Worm (Caenorhabditis elegans) whole organism, young adult: Measurements from ENCODE around the gene set-27.

Experiments
- B0261.1 ChIP-seq: sonication (generic microtip); optimal IDR thresholded peaks from 2 replicates; lab custom pipeline; 2016; ENCODE audit warnings: mild to moderate bottlenecking, missing genetic modification characterization, moderate library complexity, missing compliant biosample characterization
- C06A6.2 ChIP-seq: fragments of 200-800 bp; sonication (Bioruptor generic); conservative IDR thresholded peaks from 2 replicates; pipeline ENCODE4 v1.3.6; 2022; ENCODE audit warnings: missing genetic modification characterization, missing compliant biosample characterization
- F22D6.2 ChIP-seq: sonication (generic microtip); optimal IDR thresholded peaks from 2 replicates; lab custom pipeline; 2016; ENCODE audit warnings: mild to moderate bottlenecking, missing genetic modification characterization, missing compliant biosample characterization
- F37B4.10 ChIP-seq: fragments of 200-800 bp; sonication (Bioruptor generic); IDR thresholded peaks from 2 replicates; pipeline ENCODE4 v1.3.6; 2022; ENCODE audit warnings: missing genetic modification characterization, missing compliant biosample characterization
- F39B2.1 ChIP-seq: fragments of 200-800 bp; sonication (Bioruptor generic); IDR thresholded peaks from 2 replicates; pipeline ENCODE4 v1.3.6; 2022; ENCODE audit warnings: missing genetic modification reagents, missing genetic modification characterization, missing compliant biosample characterization
- F55B11.4 ChIP-seq: sonication (generic microtip); optimal IDR thresholded peaks from 2 replicates; lab custom pipeline; 2016; ENCODE audit warnings: missing compliant biosample characterization, missing genetic modification characterization, borderline replicate concordance; ENCODE audit not compliant: insufficient read depth
- F57C9.4 ChIP-seq: sonication (generic microtip); optimal IDR thresholded peaks from 2 replicates; lab custom pipeline; 2017; ENCODE audit warnings: mild to moderate bottlenecking, missing genetic modification characterization, missing compliant biosample characterization
- Y53G8AR.9 ChIP-seq: fragments of 200-800 bp; sonication (Bioruptor generic); conservative IDR thresholded peaks from 2 replicates; pipeline ENCODE4 v1.3.6; 2022; ENCODE audit warnings: missing genetic modification reagents, missing genetic modification characterization, missing compliant biosample characterization
- Y95B8A.8 ChIP-seq: fragments of 200-800 bp; sonication (Bioruptor generic); IDR thresholded peaks from 2 replicates; pipeline ENCODE4 v1.3.6; 2022; ENCODE audit warnings: missing genetic modification reagents, missing genetic modification characterization, missing compliant biosample characterization
- atf-7 ChIP-seq: sonication (generic microtip); optimal IDR thresholded peaks from 2 replicates; lab custom pipeline; 2017; ENCODE audit warnings: mild to moderate bottlenecking, missing genetic modification characterization, missing compliant biosample characterization
- bed-1 ChIP-seq: fragments of 200-800 bp; sonication (Bioruptor generic); IDR thresholded peaks from 2 replicates; pipeline ENCODE4 v1.3.6; 2022; ENCODE audit warnings: missing genetic modification reagents, missing genetic modification characterization, missing compliant biosample characterization
- ccch-3 ChIP-seq: fragments of 200-800 bp; sonication (Bioruptor generic); optimal IDR thresholded peaks from 2 replicates; lab custom pipeline; 2018; ENCODE audit warnings: mild to moderate bottlenecking, missing genetic modification characterization, missing compliant biosample characterization
- cebp-1 ChIP-seq, 2 experiments: fragments of 200-800 bp in 1 of 2; sonication (Bioruptor generic) in 1 of 2; sonication (generic microtip) in 1 of 2; IDR thresholded peaks in 1 of 2; optimal IDR thresholded peaks in 1 of 2; 2 replicates each; pipeline versions ENCODE4 v1.3.6 to Lab custom; 2017 to 2022; ENCODE audit warnings: missing compliant biosample characterization in 2 of 2, missing genetic modification characterization in 2 of 2, mild to moderate bottlenecking in 1 of 2, missing genetic modification reagents in 1 of 2, moderate library complexity in 1 of 2
- cebp-2 ChIP-seq: fragments of 200-800 bp; sonication (Bioruptor generic); IDR thresholded peaks from 2 replicates; pipeline ENCODE4 v1.3.6; 2022; ENCODE audit warnings: missing genetic modification characterization, missing compliant biosample characterization
- ceh-100 ChIP-seq: fragments of 200-800 bp; sonication (Bioruptor generic); IDR thresholded peaks from 2 replicates; pipeline ENCODE4 v1.3.6; 2022; ENCODE audit warnings: missing genetic modification reagents, missing genetic modification characterization, missing compliant biosample characterization
- ceh-40 ChIP-seq: fragments of 200-800 bp; sonication (Bioruptor generic); IDR thresholded peaks from 2 replicates; pipeline ENCODE4 v1.3.6; 2022; ENCODE audit warnings: missing genetic modification characterization, missing compliant biosample characterization
- egrh-3 ChIP-seq: fragments of 200-800 bp; sonication (Bioruptor generic); IDR thresholded peaks from 2 replicates; pipeline ENCODE4 v1.3.6; 2022; ENCODE audit warnings: missing genetic modification reagents, missing genetic modification characterization, missing compliant biosample characterization
- ekl-4 ChIP-seq: fragments of 200-800 bp; sonication (Bioruptor generic); IDR thresholded peaks from 2 replicates; pipeline ENCODE4 v1.3.6; 2022; ENCODE audit warnings: missing genetic modification reagents, missing genetic modification characterization, missing compliant biosample characterization
- hlh-26 ChIP-seq: fragments of 200-800 bp; sonication (Bioruptor generic); conservative IDR thresholded peaks from 2 replicates; pipeline ENCODE4 v1.3.6; 2022; ENCODE audit warnings: missing genetic modification reagents, missing genetic modification characterization, missing compliant biosample characterization
- hmg-1.2 ChIP-seq: fragments of 200-800 bp; sonication (Bioruptor generic); IDR thresholded peaks from 2 replicates; pipeline ENCODE4 v1.3.6; 2022; ENCODE audit warnings: missing genetic modification reagents, missing genetic modification characterization, missing compliant biosample characterization
- lin-26 ChIP-seq: fragments of 200-800 bp; sonication (Bioruptor generic); IDR thresholded peaks from 2 replicates; pipeline ENCODE4 v1.3.6; 2022; ENCODE audit warnings: missing genetic modification reagents, missing genetic modification characterization, missing compliant biosample characterization
- lin-40 ChIP-seq: sonication (generic microtip); optimal IDR thresholded peaks from 2 replicates; lab custom pipeline; 2016; ENCODE audit warnings: missing genetic modification characterization, mild to moderate bottlenecking, missing compliant biosample characterization, missing genotype, missing genetic modification reagents
- lir-1 ChIP-seq: fragments of 200-800 bp; sonication (Bioruptor generic); conservative IDR thresholded peaks from 2 replicates; pipeline ENCODE4 v1.3.6; 2022; ENCODE audit warnings: missing genetic modification reagents, missing genetic modification characterization, missing compliant biosample characterization
- mes-4 ChIP-seq: sonication (generic microtip); optimal IDR thresholded peaks from 2 replicates; lab custom pipeline; 2016; ENCODE audit warnings: missing genotype, missing genetic modification characterization, missing compliant biosample characterization
- nhr-90 ChIP-seq: sonication (generic microtip); optimal IDR thresholded peaks from 2 replicates; lab custom pipeline; 2016; ENCODE audit warnings: missing genotype, mild to moderate bottlenecking, missing genetic modification characterization, missing compliant biosample characterization
- pbrm-1 ChIP-seq: fragments of 200-800 bp; sonication (Bioruptor generic); IDR thresholded peaks from 2 replicates; pipeline ENCODE4 v1.3.6; 2022; ENCODE audit warnings: missing genetic modification reagents, missing genetic modification characterization, missing compliant biosample characterization
- pha-4 ChIP-seq: fragments of 150-350 bp; sonication (generic microtip); optimal IDR thresholded peaks from 2 replicates; lab custom pipeline; 2014; ENCODE audit warnings: missing biosample characterization, missing genetic modification reagents, missing genetic modification characterization
- rpc-1 ChIP-seq, 2 experiments: fragments of 150-350 bp in 1 of 2; sonication (generic microtip) in 1 of 2; optimal IDR thresholded peaks; 2 replicates each; lab custom pipeline; 2014 to 2018; ENCODE audit warnings: missing biosample characterization in 1 of 2, missing genetic modification characterization in 1 of 2, missing genetic modification reagents in 1 of 2, missing genotype in 1 of 2
- sdz-38 ChIP-seq: sonication (generic microtip); optimal IDR thresholded peaks from 2 replicates; lab custom pipeline; 2016; ENCODE audit warnings: missing genotype, missing genetic modification characterization, missing compliant biosample characterization
- sea-2 ChIP-seq: fragments of 200-800 bp; sonication (Bioruptor generic); IDR thresholded peaks from 2 replicates; pipeline ENCODE4 v1.3.6; 2022; ENCODE audit warnings: missing genetic modification characterization, missing compliant biosample characterization
- snpc-4 ChIP-seq, 5 experiments: fragments of 150-350 bp in 1 of 5; sonication (generic microtip) in 4 of 5; optimal IDR thresholded peaks; 2 replicates each; lab custom pipeline; 2014 to 2018; ENCODE audit warnings: missing genetic modification characterization in 5 of 5, missing biosample characterization in 3 of 5, antibody characterized with exemption in 2 of 5, mild to moderate bottlenecking in 2 of 5, missing compliant biosample characterization in 2 of 5, missing genotype in 2 of 5, moderate library complexity in 2 of 5, missing genetic modification reagents in 1 of 5
- tbp1 ChIP-seq: fragments of 200-800 bp; sonication (Bioruptor generic); optimal IDR thresholded peaks from 2 replicates; lab custom pipeline; 2018; ENCODE audit warnings: mild to moderate bottlenecking, missing genetic modification characterization, missing compliant biosample characterization
- zim-3 ChIP-seq: sonication (generic microtip); optimal IDR thresholded peaks from 2 replicates; lab custom pipeline; 2017; ENCODE audit warnings: mild to moderate bottlenecking, missing genetic modification characterization, moderate library complexity, missing compliant biosample characterization
- ztf-28 ChIP-seq: fragments of 200-800 bp; sonication (Bioruptor generic); IDR thresholded peaks from 2 replicates; pipeline ENCODE4 v1.3.6; 2022; ENCODE audit warnings: missing genetic modification reagents, missing genetic modification characterization, missing compliant biosample characterization
- ztf-3 ChIP-seq: fragments of 200-800 bp; sonication (Bioruptor generic); optimal IDR thresholded peaks from 2 replicates; lab custom pipeline; 2018; ENCODE audit warnings: mild to moderate bottlenecking, missing genetic modification characterization, missing compliant biosample characterization

Gene set-27

ce11 chrIII:2700637-2701036, at the start of gene set-27:
set-27 (plus strand) TSS chrIII:2700937.
- no peak for TF ChIP-seq F37B4.10 (GFP tag; lab: Robert Waterston, UW)
- no peak for TF ChIP-seq F55B11.4 (tag; lab: Kevin White, UChicago)
- TF ChIP-seq ceh-40, result no peak
- TF ChIP-seq pha-4 (tag; lab: Kevin White, UChicago), result no peak
- TF ChIP-seq lir-1 (GFP tag; lab: Robert Waterston, UW), result no peak
- no peak for TF ChIP-seq ccch-3 (GFP tag; lab: Kevin White, UChicago)
- no peak for TF ChIP-seq snpc-4 (GFP tag; optimal IDR thresholded peaks at IDR 0.05; lab: Kevin White, UChicago)
- TF ChIP-seq snpc-4 (tag; optimal IDR thresholded peaks at IDR 0.05; lab: Kevin White, UChicago), result no peak
- no peak for TF ChIP-seq ztf-28
- no peak for TF ChIP-seq Y53G8AR.9 (GFP tag; lab: Robert Waterston, UW)
- no peak for TF ChIP-seq egrh-3 (GFP tag; lab: Robert Waterston, UW)
- TF ChIP-seq ztf-3 (GFP tag; lab: Kevin White, UChicago), result no peak
- no peak for TF ChIP-seq mes-4
- TF ChIP-seq B0261.1 (tag; lab: Kevin White, UChicago), result no peak
- no peak for TF ChIP-seq C06A6.2 (GFP tag; lab: Robert Waterston, UW)
- no peak for TF ChIP-seq lin-26 (GFP tag; lab: Robert Waterston, UW)
- TF ChIP-seq, all 124 proteins: peak for 0

DNA sequence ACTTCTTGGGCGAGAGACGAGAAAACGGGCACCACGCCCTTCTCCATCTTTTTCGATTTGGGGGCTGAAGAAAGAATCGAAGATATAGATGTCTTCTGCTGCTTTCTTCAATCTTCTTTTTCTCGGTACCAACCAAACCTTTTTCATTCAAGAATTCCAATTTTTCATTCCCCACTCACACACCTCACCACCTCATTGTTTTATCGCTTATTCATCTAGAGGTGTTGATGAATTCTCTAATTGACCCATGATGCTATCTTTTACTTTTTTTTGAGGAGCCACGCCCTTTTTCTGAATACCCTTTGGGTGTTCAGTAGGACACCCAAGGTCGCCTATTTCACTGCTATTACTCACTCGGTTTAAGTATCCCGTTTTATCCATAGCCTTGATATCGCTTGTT, 49.2 kb upstream of the set-27 start:
- TF ChIP-seq hlh-26, result no peak

- TF ChIP-seq bed-1 (GFP tag; lab: Robert Waterston, UW) (no peak), F39B2.1 (GFP tag; lab: Robert Waterston, UW) (no peak), hmg-1.2 (GFP tag; lab: Robert Waterston, UW) (no peak), ztf-28 (no peak), nhr-90 (tag; lab: Kevin White, UChicago) (no peak), cebp-1 (GFP tag; IDR thresholded peaks at IDR 0.05; lab: Robert Waterston, UW) (no peak), cebp-1 (tag; optimal IDR thresholded peaks at IDR 0.05; lab: Kevin White, UChicago) (peak; percentile 11), cebp-2 (GFP tag; lab: Robert Waterston, UW) (no peak), pbrm-1 (GFP tag; lab: Robert Waterston, UW) (no peak), ceh-100 (GFP tag; lab: Robert Waterston, UW) (no peak), sea-2 (GFP tag; lab: Robert Waterston, UW) (no peak), atf-7 (tag; lab: Kevin White, UChicago) (no peak), ekl-4 (GFP tag; lab: Robert Waterston, UW) (no peak), tbp1 (peak; percentile 76), F57C9.4 (tag; lab: Kevin White, UChicago) (no peak), rpc-1 (optimal IDR thresholded peaks at IDR 0.05; lab: Kevin White, UChicago) (no peak), rpc-1 (tag; optimal IDR thresholded peaks at IDR 0.05; lab: Kevin White, UChicago) (peak; percentile 54), sdz-38 (no peak), B0261.1 (tag; lab: Kevin White, UChicago) (no peak)
Measured at ce11 chrIII:2652704-2653566, 47.8 kb upstream of the set-27 start.

- TF ChIP-seq Y95B8A.8 (GFP tag; lab: Robert Waterston, UW) (no peak), zim-3 (tag; lab: Kevin White, UChicago) (no peak), F22D6.2 (tag; lab: Kevin White, UChicago) (no peak), lin-40 (peak; percentile 1)
Measured at ce11 chrIII:2656168-2656567, 44.6 kb upstream of the set-27 start.
